Fruit fly (Drosophila melanogaster): ENCODE measurements around the gene ogre.

ogre gene

dm6 chrX:7013320-7014214, 22.4 kb upstream of the ogre start, which contains the start of the genes CG3032 and CG4593 (continued):
- TF ChIP-seq mam (GFP tag; optimal IDR thresholded peaks at IDR 0.05) (peak; percentile 89), PHDP (tag; optimal IDR thresholded peaks at IDR 0.05) (peak; percentile 84), pb (GFP tag; optimal IDR thresholded peaks at IDR 0.05) (no peak), Ets65A (GFP tag) (peak; percentile 97), ash1 (GFP tag; optimal IDR thresholded peaks at IDR 0.05) (no peak), GATAe (GFP tag; conservative IDR thresholded peaks at IDR 0.05) (peak; percentile 73), disco-r (GFP tag; optimal IDR thresholded peaks at IDR 0.05) (no peak), CG13123 (GFP tag; optimal IDR thresholded peaks at IDR 0.05) (peak; percentile 14), dati (GFP tag; IDR thresholded peaks at IDR 0.05) (peak; percentile 79), sd (tag; optimal IDR thresholded peaks at IDR 0.05) (peak; percentile 94), CG15479 (GFP tag; optimal IDR thresholded peaks at IDR 0.05) (no peak), dimm (GFP tag; IDR thresholded peaks at IDR 0.05) (peak; percentile 68), fd64A (GFP tag; optimal IDR thresholded peaks at IDR 0.05) (no peak), tap (tag; optimal IDR thresholded peaks at IDR 0.05) (peak; percentile 61), fd102C (GFP tag; optimal IDR thresholded peaks at IDR 0.05) (no peak), CG1024 (GFP tag; IDR thresholded peaks at IDR 0.05) (peak; percentile 64), gcm (GFP tag; optimal IDR thresholded peaks at IDR 0.05) (peak; percentile 42), CG6791 (GFP tag; IDR thresholded peaks at IDR 0.05; ENCODE audit: partially characterized antibody) (no peak), btn (GFP tag; optimal IDR thresholded peaks at IDR 0.05) (no peak), odd (GFP tag; optimal IDR thresholded peaks at IDR 0.05) (no peak), NfI (GFP tag; optimal IDR thresholded peaks at IDR 0.05) (peak; percentile 80), schlank (tag; optimal IDR thresholded peaks at IDR 0.05) (peak; percentile 49), CG10979 (tag; optimal IDR thresholded peaks at IDR 0.05) (peak; percentile 60), CG4707 (GFP tag; optimal IDR thresholded peaks at IDR 0.05) (no peak), D19A (tag; optimal IDR thresholded peaks at IDR 0.05) (peak; percentile 58), CG12104 (GFP tag; optimal IDR thresholded peaks at IDR 0.05) (peak; percentile 34), CG14667 (GFP tag; IDR thresholded peaks at IDR 0.05) (peak; percentile 81), CG7357 (GFP tag; IDR thresholded peaks at IDR 0.05) (peak; percentile 79; the same call in 1 of the 3 replicates), Mes4 (GFP tag; optimal IDR thresholded peaks at IDR 0.05) (peak; percentile 25), oc (tag; optimal IDR thresholded peaks at IDR 0.05) (peak; percentile 75), croc (GFP tag; conservative IDR thresholded peaks at IDR 0.05) (peak; percentile 61), sug (tag; optimal IDR thresholded peaks at IDR 0.05) (peak; percentile 51), CG7372 (GFP tag; IDR thresholded peaks at IDR 0.05) (peak; percentile 85), salm (tag; optimal IDR thresholded peaks at IDR 0.05) (peak; percentile 69), lbe (GFP tag; optimal IDR thresholded peaks at IDR 0.05) (peak; percentile 68), CG13424 (tag; optimal IDR thresholded peaks at IDR 0.05) (peak; percentile 77), CG3995 (GFP tag; optimal IDR thresholded peaks at IDR 0.05) (peak; percentile 54), Tbp (GFP tag; optimal IDR thresholded peaks at IDR 0.05) (no peak), CG15269 (tag; optimal IDR thresholded peaks at IDR 0.05) (peak; percentile 81), pum (GFP tag; optimal IDR thresholded peaks at IDR 0.05) (peak; percentile 68), Nf-YA (GFP tag; IDR thresholded peaks at IDR 0.05) (peak; percentile 77; the same call in 1 of the 2 replicates), row (GFP tag; IDR thresholded peaks at IDR 0.05) (peak; percentile 97), CG34224 (GFP tag; IDR thresholded peaks at IDR 0.05; ENCODE audit: partially characterized antibody) (no peak), CG12744 (GFP tag; optimal IDR thresholded peaks at IDR 0.05) (peak; percentile 52), CG13624 (GFP tag; optimal IDR thresholded peaks at IDR 0.05) (peak; percentile 67), al (GFP tag; IDR thresholded peaks at IDR 0.05) (peak; percentile 87), z (GFP tag; IDR thresholded peaks at IDR 0.05) (no peak), Fer3 (tag; optimal IDR thresholded peaks at IDR 0.05) (peak; percentile 82), CG17612 (GFP tag; IDR thresholded peaks at IDR 0.05) (peak; percentile 28; the same call in 1 of the 2 replicates)

Measured in whole organism, embryonic.